Fruit fly (Drosophila melanogaster) whole organism, embryonic: ENCODE data around the gene CG12010.

ENCODE experiments used
- Antp ChIP-seq: fragments of 200-800 bp; sonication (Bioruptor generic); optimal IDR thresholded peaks from 3 replicates; lab custom pipeline; 2016; ENCODE audit warnings: missing biosample characterization, missing genetic modification characterization
- Atf6 ChIP-seq: fragments of 200-800 bp; sonication (Bioruptor generic); IDR thresholded peaks from 2 replicates; pipeline ENCODE4 v1.3.6; 2022; ENCODE audit warnings: missing biosample characterization, missing genetic modification characterization
- CG10267 ChIP-seq: fragments of 200-800 bp; sonication (Bioruptor generic); optimal IDR thresholded peaks from 2 replicates; lab custom pipeline; 2018; ENCODE audit warnings: missing biosample characterization, mild to moderate bottlenecking, missing genetic modification characterization, moderate library complexity
- CG11504 ChIP-seq: fragments of 200-800 bp; sonication (Bioruptor generic); optimal IDR thresholded peaks from 3 replicates; lab custom pipeline; 2019; ENCODE audit warnings: missing biosample characterization, mild to moderate bottlenecking, missing genetic modification characterization, moderate library complexity
- CG15696 ChIP-seq: fragments of 200-800 bp; sonication (Bioruptor generic); optimal IDR thresholded peaks from 2 replicates; lab custom pipeline; 2019; ENCODE audit warnings: missing biosample characterization, mild to moderate bottlenecking, missing genetic modification characterization, moderate library complexity
- CG1603 ChIP-seq: fragments of 200-800 bp; sonication (Bioruptor generic); optimal IDR thresholded peaks from 2 replicates; lab custom pipeline; 2019; ENCODE audit warnings: missing biosample characterization, mild to moderate bottlenecking, missing genetic modification characterization, moderate library complexity
- CG17385 ChIP-seq: fragments of 200-800 bp; sonication (Bioruptor generic); optimal IDR thresholded peaks from 3 replicates; lab custom pipeline; 2018; ENCODE audit warnings: missing biosample characterization, mild to moderate bottlenecking, missing genetic modification characterization
- CG18476 ChIP-seq: fragments of 200-800 bp; sonication (Bioruptor generic); optimal IDR thresholded peaks from 2 replicates; lab custom pipeline; 2016; ENCODE audit warnings: missing biosample characterization, mild to moderate bottlenecking, missing genetic modification characterization
- CG18764 ChIP-seq: fragments of 200-800 bp; sonication (Bioruptor generic); optimal IDR thresholded peaks from 3 replicates; lab custom pipeline; 2016; ENCODE audit warnings: missing biosample characterization, missing genetic modification characterization
- CG31365 ChIP-seq: fragments of 200-800 bp; sonication (Bioruptor generic); optimal IDR thresholded peaks from 2 replicates; lab custom pipeline; 2018; ENCODE audit warnings: missing biosample characterization, mild to moderate bottlenecking, missing genetic modification characterization
- CG31388 ChIP-seq: fragments of 200-800 bp; sonication (Bioruptor generic); optimal IDR thresholded peaks from 2 replicates; lab custom pipeline; 2016; ENCODE audit warnings: missing biosample characterization, missing genetic modification characterization
- CG34376 ChIP-seq: fragments of 200-800 bp; sonication (Bioruptor generic); optimal IDR thresholded peaks from 2 replicates; lab custom pipeline; 2018; ENCODE audit warnings: missing biosample characterization, mild to moderate bottlenecking, missing genetic modification characterization
- CG4282 ChIP-seq: fragments of 200-800 bp; sonication (Bioruptor generic); optimal IDR thresholded peaks from 2 replicates; lab custom pipeline; 2016; ENCODE audit warnings: missing biosample characterization, missing genetic modification characterization
- CG4854 ChIP-seq: fragments of 200-800 bp; sonication (Bioruptor generic); optimal IDR thresholded peaks from 2 replicates; lab custom pipeline; 2016; ENCODE audit warnings: missing biosample characterization, missing genetic modification characterization, inconsistent platforms
- CG6654 ChIP-seq: fragments of 200-800 bp; sonication (Bioruptor generic); optimal IDR thresholded peaks from 2 replicates; lab custom pipeline; 2017; ENCODE audit warnings: missing biosample characterization, mild to moderate bottlenecking, missing genetic modification characterization
- CG7271 ChIP-seq: fragments of 200-800 bp; sonication (Bioruptor generic); optimal IDR thresholded peaks from 2 replicates; lab custom pipeline; 2018; ENCODE audit warnings: missing biosample characterization, mild to moderate bottlenecking, missing genetic modification characterization, moderate library complexity
- CG8924 ChIP-seq: fragments of 200-800 bp; optimal IDR thresholded peaks from 3 replicates; lab custom pipeline; 2019; ENCODE audit warnings: missing biosample characterization, mild to moderate bottlenecking, missing genetic modification characterization, moderate library complexity
- CG9215 ChIP-seq: fragments of 200-800 bp; sonication (Bioruptor generic); IDR thresholded peaks from 2 replicates; pipeline ENCODE4 v1.3.6; 2022; ENCODE audit warnings: missing biosample characterization, missing genetic modification characterization
- CG9609 ChIP-seq: fragments of 200-800 bp; sonication (Bioruptor generic); optimal IDR thresholded peaks from 3 replicates; lab custom pipeline; 2016; ENCODE audit warnings: missing biosample characterization, missing genetic modification characterization
- CG9797 ChIP-seq: fragments of 200-800 bp; sonication (Bioruptor generic); optimal IDR thresholded peaks from 3 replicates; lab custom pipeline; 2018; ENCODE audit warnings: missing biosample characterization, mild to moderate bottlenecking, missing genetic modification characterization
- Dad ChIP-seq: fragments of 200-800 bp; sonication (Bioruptor generic); optimal IDR thresholded peaks from 3 replicates; lab custom pipeline; 2016; ENCODE audit warnings: missing biosample characterization, missing genetic modification characterization
- Dip2 ChIP-seq: fragments of 200-800 bp; sonication (Bioruptor generic); IDR thresholded peaks from 2 replicates; pipeline ENCODE4 v1.3.6; 2022; ENCODE audit warnings: missing biosample characterization, missing genetic modification characterization
- E2f2 ChIP-seq: fragments of 200-800 bp; sonication (Bioruptor generic); IDR thresholded peaks from 2 replicates; pipeline ENCODE4 v1.3.6; 2022; ENCODE audit warnings: missing biosample characterization, missing genetic modification characterization
- Hey ChIP-seq: fragments of 200-800 bp; sonication (Bioruptor generic); optimal IDR thresholded peaks from 3 replicates; lab custom pipeline; 2018; ENCODE audit warnings: missing biosample characterization, mild to moderate bottlenecking, missing genetic modification characterization
- Lim3 ChIP-seq: fragments of 200-800 bp; sonication (Bioruptor generic); IDR thresholded peaks from 2 replicates; pipeline ENCODE4 v1.3.6; 2022; ENCODE audit warnings: missing biosample characterization, missing genetic modification characterization
- MTF-1 ChIP-seq: fragments of 200-800 bp; sonication (Bioruptor generic); optimal IDR thresholded peaks from 2 replicates; lab custom pipeline; 2018; ENCODE audit warnings: missing biosample characterization, mild to moderate bottlenecking, missing genetic modification characterization, borderline replicate concordance
- Meics ChIP-seq: fragments of 200-800 bp; sonication (Bioruptor generic); optimal IDR thresholded peaks from 2 replicates; lab custom pipeline; 2017; ENCODE audit warnings: missing biosample characterization, mild to moderate bottlenecking, missing genetic modification characterization
- Oaz ChIP-seq: fragments of 200-800 bp; sonication (Bioruptor generic); IDR thresholded peaks from 2 replicates; pipeline ENCODE4 v1.3.6; 2022; ENCODE audit warnings: missing biosample characterization, missing genetic modification characterization
- Optix ChIP-seq: fragments of 200-800 bp; sonication (Bioruptor generic); IDR thresholded peaks from 3 replicates; pipeline ENCODE4 v1.3.6; 2022; ENCODE audit warnings: missing biosample characterization, missing genetic modification characterization
- Side ChIP-seq: fragments of 200-800 bp; sonication (Bioruptor generic); optimal IDR thresholded peaks from 2 replicates; lab custom pipeline; 2016; ENCODE audit warnings: missing biosample characterization, missing genetic modification characterization
- Taf1 ChIP-seq: fragments of 200-800 bp; sonication (Bioruptor generic); IDR thresholded peaks from 2 replicates; pipeline ENCODE4 v1.3.6; 2022; ENCODE audit warnings: missing biosample characterization, missing genetic modification characterization
- Tbp ChIP-seq: fragments of >200 bp; optimal IDR thresholded peaks from 2 replicates; lab custom pipeline; 2018; ENCODE audit warnings: missing biosample characterization, missing genetic modification characterization
- Xbp1 ChIP-seq: fragments of 200-800 bp; sonication (Bioruptor generic); optimal IDR thresholded peaks from 3 replicates; lab custom pipeline; 2016; ENCODE audit warnings: missing biosample characterization, mild to moderate bottlenecking, missing genetic modification characterization
- al ChIP-seq: fragments of 200-800 bp; sonication (Bioruptor generic); IDR thresholded peaks from 2 replicates; pipeline ENCODE4 v1.3.6; 2022; ENCODE audit warnings: missing biosample characterization, missing genetic modification characterization
- amos ChIP-seq: fragments of 200-800 bp; sonication (Bioruptor generic); IDR thresholded peaks from 2 replicates; pipeline ENCODE4 v1.3.6; 2022; ENCODE audit warnings: missing biosample characterization, missing genetic modification characterization; ENCODE audit not compliant: partially characterized antibody
- dimm ChIP-seq: fragments of 200-800 bp; sonication (Bioruptor generic); IDR thresholded peaks from 2 replicates; pipeline ENCODE4 v1.3.6; 2022; ENCODE audit warnings: missing biosample characterization, missing genetic modification characterization
- fd102C ChIP-seq: fragments of 200-800 bp; sonication (Bioruptor generic); optimal IDR thresholded peaks from 2 replicates; lab custom pipeline; 2018; ENCODE audit warnings: missing biosample characterization, mild to moderate bottlenecking, missing genetic modification characterization, moderate library complexity
- fd64A ChIP-seq: fragments of 200-800 bp; sonication (Bioruptor generic); optimal IDR thresholded peaks from 3 replicates; lab custom pipeline; 2018; ENCODE audit warnings: missing biosample characterization, mild to moderate bottlenecking, missing genetic modification characterization
- grau ChIP-seq: fragments of 200-800 bp; optimal IDR thresholded peaks from 3 replicates; lab custom pipeline; 2019; ENCODE audit warnings: missing biosample characterization, mild to moderate bottlenecking, missing genetic modification characterization, moderate library complexity
- gsb-n ChIP-seq: fragments of 200-800 bp; sonication (Bioruptor generic); optimal IDR thresholded peaks from 3 replicates; lab custom pipeline; 2018; ENCODE audit warnings: missing biosample characterization, mild to moderate bottlenecking, missing genetic modification characterization
- jigr1 ChIP-seq: fragments of 200-800 bp; sonication (Bioruptor generic); IDR thresholded peaks from 3 replicates; pipeline ENCODE4 v1.3.6; 2022; ENCODE audit warnings: missing biosample characterization, missing genetic modification characterization
- jing ChIP-seq: fragments of 200-800 bp; sonication (Bioruptor generic); optimal IDR thresholded peaks from 2 replicates; lab custom pipeline; 2018; ENCODE audit warnings: missing biosample characterization, mild to moderate bottlenecking, missing genetic modification characterization
- klu ChIP-seq: fragments of 200-800 bp; sonication (Bioruptor generic); IDR thresholded peaks from 2 replicates; pipeline ENCODE4 v1.3.6; 2022; ENCODE audit warnings: missing biosample characterization, missing genetic modification characterization
- org-1 ChIP-seq: fragments of 200-800 bp; sonication (Bioruptor generic); optimal IDR thresholded peaks from 2 replicates; lab custom pipeline; 2017; ENCODE audit warnings: missing biosample characterization, missing genetic modification characterization
- schlank ChIP-seq: fragments of 200-800 bp; sonication (Bioruptor generic); optimal IDR thresholded peaks from 2 replicates; lab custom pipeline; 2018; ENCODE audit warnings: missing biosample characterization, mild to moderate bottlenecking, missing genetic modification characterization
- sens-2 ChIP-seq: fragments of 200-800 bp; sonication (Bioruptor generic); IDR thresholded peaks from 2 replicates; pipeline ENCODE4 v1.3.6; 2022; ENCODE audit warnings: missing biosample characterization, missing genetic modification characterization
- tna ChIP-seq: fragments of 200-800 bp; sonication (Bioruptor generic); IDR thresholded peaks from 2 replicates; pipeline ENCODE4 v1.3.6; 2022; ENCODE audit warnings: missing biosample characterization, missing genetic modification characterization; ENCODE audit not compliant: partially characterized antibody
- trem ChIP-seq: fragments of 200-800 bp; optimal IDR thresholded peaks from 3 replicates; lab custom pipeline; 2019; ENCODE audit warnings: missing biosample characterization, mild to moderate bottlenecking, missing genetic modification characterization, moderate library complexity
- vnd ChIP-seq: fragments of 200-800 bp; sonication (Bioruptor generic); IDR thresholded peaks from 3 replicates; pipeline ENCODE4 v1.3.6; 2022; ENCODE audit warnings: missing biosample characterization, missing genetic modification characterization; ENCODE audit not compliant: partially characterized antibody

Gene CG12010

dm6 chr3L:3393951-3394834 lies 20.1 kb downstream of the CG12010 start (continued):
- TF ChIP-seq fd64A (GFP tag; lab: Kevin White, UChicago) (no peak), Taf1 (GFP tag; lab: Robert Waterston, UW) (no peak), CG9215 (GFP tag; lab: Robert Waterston, UW) (peak; percentile 12; the same call in 1 of the 2 replicates), vnd (GFP tag; lab: Robert Waterston, UW) (no peak), grau (tag; lab: Kevin White, UChicago) (no peak), Atf6 (GFP tag; lab: Robert Waterston, UW) (0 out of 2 replicates have a peak, but pooled peaks have one; percentile 22), jing (GFP tag; lab: Kevin White, UChicago) (no peak), CG4282 (GFP tag; lab: Kevin White, UChicago) (no peak), CG34376 (no peak), sens-2 (GFP tag; lab: Robert Waterston, UW) (peak; percentile 83), CG8924 (tag; lab: Kevin White, UChicago) (peak; percentile 89), CG6654 (GFP tag; lab: Kevin White, UChicago) (no peak), CG9797 (GFP tag; lab: Kevin White, UChicago) (no peak), CG17385 (peak; percentile 79), CG18764 (GFP tag; lab: Kevin White, UChicago) (peak; percentile 65), tna (GFP tag; lab: Robert Waterston, UW) (no peak), Meics (peak; percentile 57), Xbp1 (GFP tag; lab: Kevin White, UChicago) (no peak), CG10267 (peak; percentile 89), MTF-1 (GFP tag; lab: Kevin White, UChicago) (peak; percentile 54), amos (GFP tag; lab: Robert Waterston, UW) (no peak), Dad (no peak), CG31388 (GFP tag; lab: Kevin White, UChicago) (no peak), Lim3 (GFP tag; lab: Robert Waterston, UW) (peak; percentile 44; the same call in 1 of the 2 replicates), E2f2 (GFP tag; lab: Robert Waterston, UW) (no peak), trem (tag; lab: Kevin White, UChicago) (peak; percentile 78), Antp (GFP tag; lab: Kevin White, UChicago) (no peak), CG18476 (peak; percentile 66), CG1603 (peak; percentile 8), Hey (tag; lab: Kevin White, UChicago) (no peak), CG4854 (peak; percentile 62), schlank (tag; lab: Kevin White, UChicago) (no peak), CG7271 (no peak), CG11504 (tag; lab: Kevin White, UChicago) (peak; percentile 91), Side (GFP tag; lab: Kevin White, UChicago) (peak; percentile 85), gsb-n (peak; percentile 87), org-1 (no peak), Dip2 (GFP tag; lab: Robert Waterston, UW) (no peak), al (GFP tag; lab: Robert Waterston, UW) (no peak), Optix (GFP tag; lab: Robert Waterston, UW) (no peak), Tbp (GFP tag; lab: Kevin White, UChicago) (no peak), CG15696 (tag; lab: Kevin White, UChicago) (no peak), CG9609 (GFP tag; lab: Kevin White, UChicago) (no peak), klu (GFP tag; lab: Robert Waterston, UW) (no peak; the same call in 1 of the 2 replicates), Oaz (GFP tag; lab: Robert Waterston, UW) (peak; percentile 47; the same call in 1 of the 2 replicates), jigr1 (GFP tag; lab: Robert Waterston, UW) (no peak; the same call in 1 of the 3 replicates), fd102C (GFP tag; lab: Kevin White, UChicago) (no peak), dimm (GFP tag; lab: Robert Waterston, UW) (peak; percentile 78), CG31365 (tag; lab: Kevin White, UChicago) (no peak)
